Fruit fly (Drosophila melanogaster) whole organism, embryonic: Measurements from ENCODE around the gene CG9503.

Experiments used
- C15 ChIP-seq: fragments of 200-800 bp; sonication (Bioruptor generic); IDR thresholded peaks from 3 replicates; pipeline ENCODE4 v1.3.6; 2022; ENCODE audit warnings: missing biosample characterization, missing genetic modification characterization
- CG1603 ChIP-seq: fragments of 200-800 bp; sonication (Bioruptor generic); optimal IDR thresholded peaks from 2 replicates; lab custom pipeline; 2019; ENCODE audit warnings: missing biosample characterization, mild to moderate bottlenecking, missing genetic modification characterization, moderate library complexity
- CG30403 ChIP-seq: fragments of 200-800 bp; sonication (Bioruptor generic); optimal IDR thresholded peaks from 3 replicates; lab custom pipeline; 2016; ENCODE audit warnings: missing biosample characterization, missing genetic modification characterization
- crol ChIP-seq: fragments of 200-800 bp; sonication (Bioruptor generic); IDR thresholded peaks from 2 replicates; pipeline ENCODE4 v1.3.6; 2022; ENCODE audit warnings: missing biosample characterization, missing genetic modification characterization
- ems ChIP-seq: fragments of 200-800 bp; sonication (Bioruptor generic); optimal IDR thresholded peaks from 3 replicates; lab custom pipeline; 2016; ENCODE audit warnings: missing biosample characterization, missing genetic modification characterization
- so ChIP-seq: fragments of 200-800 bp; sonication (Bioruptor generic); IDR thresholded peaks from 3 replicates; pipeline ENCODE4 v1.3.6; 2022; ENCODE audit warnings: missing biosample characterization, missing genetic modification characterization

- TF ChIP-seq ems (no peak), CG30403 (no peak), CG1603 (tag; lab: Kevin White, UChicago) (no peak), C15 (GFP tag; lab: Robert Waterston, UW) (no peak), crol (no peak), so (no peak)
Measured at dm6 chrX:14960856-14961255, 37.6 kb upstream of the CG9503 start.
